Fruit fly (Drosophila melanogaster) whole organism, embryonic: Measurements from ENCODE around the gene retm.

Source experiments
- Ada2b ChIP-seq: fragments of 200-800 bp; sonication (Bioruptor generic); IDR thresholded peaks from 2 replicates; pipeline ENCODE4 v1.3.6; 2022; ENCODE audit warnings: missing biosample characterization, missing genetic modification characterization
- Adf1 ChIP-seq: fragments of 200-800 bp; sonication (Bioruptor generic); IDR thresholded peaks from 2 replicates; pipeline ENCODE4 v1.3.6; 2022; ENCODE audit warnings: missing biosample characterization, missing genetic modification characterization
- Aef1 ChIP-seq: fragments of 200-800 bp; sonication (Bioruptor generic); IDR thresholded peaks from 3 replicates; pipeline ENCODE4 v1.3.6; 2022; ENCODE audit warnings: missing biosample characterization, missing genetic modification characterization
- B-H1 ChIP-seq: fragments of 200-800 bp; sonication (Bioruptor generic); IDR thresholded peaks from 3 replicates; pipeline ENCODE4 v1.3.6; 2022; ENCODE audit warnings: missing biosample characterization, missing genetic modification characterization
- CG1024 ChIP-seq: fragments of 200-800 bp; sonication (Bioruptor generic); IDR thresholded peaks from 2 replicates; pipeline ENCODE4 v1.3.6; 2022; ENCODE audit warnings: missing biosample characterization, missing genetic modification characterization
- CG10274 ChIP-seq: fragments of 200-800 bp; sonication (Bioruptor generic); optimal IDR thresholded peaks from 3 replicates; lab custom pipeline; 2017; ENCODE audit warnings: missing biosample characterization, mild to moderate bottlenecking, missing genetic modification characterization
- CG10654 ChIP-seq: fragments of 200-800 bp; sonication (Bioruptor generic); optimal IDR thresholded peaks from 2 replicates; lab custom pipeline; 2016; ENCODE audit warnings: missing biosample characterization, missing genetic modification characterization
- CG10959 ChIP-seq: fragments of 200-800 bp; sonication (Bioruptor generic); IDR thresholded peaks from 2 replicates; pipeline ENCODE4 v1.3.6; 2022; ENCODE audit warnings: missing biosample characterization, missing genetic modification characterization
- CG11695 ChIP-seq: fragments of 200-800 bp; sonication (Bioruptor generic); IDR thresholded peaks from 3 replicates; pipeline ENCODE4 v1.3.6; 2022; ENCODE audit warnings: missing biosample characterization, missing genetic modification characterization
- CG12071 ChIP-seq: fragments of 200-800 bp; sonication (Bioruptor generic); optimal IDR thresholded peaks from 3 replicates; lab custom pipeline; 2018; ENCODE audit warnings: missing biosample characterization, mild to moderate bottlenecking, missing genetic modification characterization
- CG13296 ChIP-seq: fragments of 200-800 bp; sonication (Bioruptor generic); optimal IDR thresholded peaks from 3 replicates; lab custom pipeline; 2018; ENCODE audit warnings: missing biosample characterization, mild to moderate bottlenecking, missing genetic modification characterization
- CG13775 ChIP-seq: fragments of 200-800 bp; sonication (Bioruptor generic); optimal IDR thresholded peaks from 3 replicates; lab custom pipeline; 2017; ENCODE audit warnings: missing biosample characterization, mild to moderate bottlenecking, missing genetic modification characterization
- CG14441 ChIP-seq: fragments of 200-800 bp; sonication (Bioruptor generic); IDR thresholded peaks from 2 replicates; pipeline ENCODE4 v1.3.6; 2022; ENCODE audit warnings: missing biosample characterization, missing genetic modification characterization
- CG15696 ChIP-seq: fragments of 200-800 bp; sonication (Bioruptor generic); optimal IDR thresholded peaks from 2 replicates; lab custom pipeline; 2019; ENCODE audit warnings: missing biosample characterization, mild to moderate bottlenecking, missing genetic modification characterization, moderate library complexity
- CG17568 ChIP-seq: fragments of 200-800 bp; sonication (Bioruptor generic); optimal IDR thresholded peaks from 2 replicates; lab custom pipeline; 2018; ENCODE audit warnings: missing biosample characterization, mild to moderate bottlenecking, missing genetic modification characterization, moderate library complexity
- CG30431 ChIP-seq: fragments of 200-800 bp; sonication (Bioruptor generic); optimal IDR thresholded peaks from 2 replicates; lab custom pipeline; 2017; ENCODE audit warnings: missing biosample characterization, missing genetic modification characterization
- CG31388 ChIP-seq: fragments of 200-800 bp; sonication (Bioruptor generic); optimal IDR thresholded peaks from 2 replicates; lab custom pipeline; 2016; ENCODE audit warnings: missing biosample characterization, missing genetic modification characterization
- CG3847 ChIP-seq: fragments of 200-800 bp; sonication (Bioruptor generic); IDR thresholded peaks from 2 replicates; pipeline ENCODE4 v1.3.6; 2022; ENCODE audit warnings: missing biosample characterization, missing genetic modification characterization
- CG5953 ChIP-seq: fragments of 200-800 bp; sonication (Bioruptor generic); IDR thresholded peaks from 2 replicates; pipeline ENCODE4 v1.3.6; 2022; ENCODE audit warnings: missing biosample characterization, missing genetic modification characterization
- CG6791 ChIP-seq: fragments of 200-800 bp; sonication (Bioruptor generic); IDR thresholded peaks from 3 replicates; pipeline ENCODE4 v1.3.6; 2022; ENCODE audit warnings: missing biosample characterization, missing genetic modification characterization; ENCODE audit not compliant: partially characterized antibody
- CG7271 ChIP-seq: fragments of 200-800 bp; sonication (Bioruptor generic); optimal IDR thresholded peaks from 2 replicates; lab custom pipeline; 2018; ENCODE audit warnings: missing biosample characterization, mild to moderate bottlenecking, missing genetic modification characterization, moderate library complexity
- CG7786 ChIP-seq: fragments of 200-800 bp; sonication (Bioruptor generic); optimal IDR thresholded peaks from 2 replicates; lab custom pipeline; 2016; ENCODE audit warnings: missing biosample characterization, missing genetic modification characterization
- CG9817 ChIP-seq: fragments of 200-800 bp; sonication (Bioruptor generic); optimal IDR thresholded peaks from 2 replicates; lab custom pipeline; 2018; ENCODE audit warnings: missing biosample characterization, mild to moderate bottlenecking, missing genetic modification characterization, moderate library complexity
- ERR ChIP-seq: fragments of 200-800 bp; sonication (Bioruptor generic); optimal IDR thresholded peaks from 2 replicates; lab custom pipeline; 2016; ENCODE audit warnings: missing biosample characterization, missing genetic modification characterization
- Fer1 ChIP-seq: fragments of 200-800 bp; sonication (Bioruptor generic); optimal IDR thresholded peaks from 2 replicates; lab custom pipeline; 2017; ENCODE audit warnings: missing biosample characterization, mild to moderate bottlenecking, missing genetic modification characterization
- Gug ChIP-seq: fragments of 200-800 bp; sonication (Bioruptor generic); IDR thresholded peaks from 4 replicates; pipeline ENCODE4 v1.3.6; 2022; ENCODE audit warnings: missing biosample characterization, missing genetic modification characterization
- HLH3B ChIP-seq: fragments of 200-800 bp; sonication (Bioruptor generic); IDR thresholded peaks from 2 replicates; pipeline ENCODE4 v1.3.6; 2022; ENCODE audit warnings: missing biosample characterization, missing genetic modification characterization
- Hand ChIP-seq: fragments of 200-800 bp; sonication (Bioruptor generic); optimal IDR thresholded peaks from 2 replicates; lab custom pipeline; 2017; ENCODE audit warnings: mild to moderate bottlenecking, missing biosample characterization, missing genetic modification reagents, missing genetic modification characterization
- Hey ChIP-seq: fragments of 200-800 bp; sonication (Bioruptor generic); optimal IDR thresholded peaks from 3 replicates; lab custom pipeline; 2018; ENCODE audit warnings: missing biosample characterization, mild to moderate bottlenecking, missing genetic modification characterization
- Hr39 ChIP-seq: fragments of >200 bp; optimal IDR thresholded peaks from 2 replicates; lab custom pipeline; 2017
- Med ChIP-seq: fragments of 200-800 bp; sonication (Bioruptor generic); peaks from one replicate; lab custom pipeline; 2016; ENCODE audit warnings: missing biosample characterization, missing genetic modification characterization, mild to moderate bottlenecking, inconsistent platforms, moderate library complexity
- Myb ChIP-seq: fragments of 200-800 bp; sonication (Bioruptor generic); optimal IDR thresholded peaks from 2 replicates; lab custom pipeline; 2016; ENCODE audit warnings: missing biosample characterization, missing genetic modification characterization
- Sin3A ChIP-seq: fragments of >200 bp; optimal IDR thresholded peaks from 2 replicates; lab custom pipeline; 2018
- Sox100B ChIP-seq: fragments of 200-800 bp; sonication (Bioruptor generic); optimal IDR thresholded peaks from 3 replicates; lab custom pipeline; 2018; ENCODE audit warnings: missing biosample characterization, mild to moderate bottlenecking, missing genetic modification characterization
- amos ChIP-seq: fragments of 200-800 bp; sonication (Bioruptor generic); IDR thresholded peaks from 2 replicates; pipeline ENCODE4 v1.3.6; 2022; ENCODE audit warnings: missing biosample characterization, missing genetic modification characterization; ENCODE audit not compliant: partially characterized antibody
- bsh ChIP-seq, 2 experiments: fragments of 200-800 bp; sonication (Bioruptor generic); optimal IDR thresholded peaks; 2 replicates each; lab custom pipeline; 2017 to 2018; ENCODE audit warnings: mild to moderate bottlenecking in 2 of 2, missing biosample characterization in 2 of 2, missing genetic modification characterization in 2 of 2, moderate library complexity in 1 of 2
- cad ChIP-seq: fragments of >200 bp; optimal IDR thresholded peaks from 2 replicates; lab custom pipeline; 2017; ENCODE audit warnings: missing biosample characterization, missing genetic modification characterization
- dimm ChIP-seq: fragments of 200-800 bp; sonication (Bioruptor generic); IDR thresholded peaks from 2 replicates; pipeline ENCODE4 v1.3.6; 2022; ENCODE audit warnings: missing biosample characterization, missing genetic modification characterization
- grn ChIP-seq: fragments of 200-800 bp; sonication (Bioruptor generic); optimal IDR thresholded peaks from 3 replicates; lab custom pipeline; 2017; ENCODE audit warnings: missing biosample characterization, missing genetic modification characterization
- kni ChIP-seq: fragments of 200-800 bp; sonication (Bioruptor generic); optimal IDR thresholded peaks from 3 replicates; lab custom pipeline; 2017; ENCODE audit warnings: mild to moderate bottlenecking, missing biosample characterization, missing genetic modification reagents, missing genetic modification characterization
- luna ChIP-seq: fragments of 200-800 bp; sonication (Bioruptor generic); optimal IDR thresholded peaks from 2 replicates; lab custom pipeline; 2016; ENCODE audit warnings: missing biosample characterization, missing genetic modification characterization
- mirr ChIP-seq: fragments of 200-800 bp; sonication (Bioruptor generic); optimal IDR thresholded peaks from 3 replicates; lab custom pipeline; 2018; ENCODE audit warnings: missing biosample characterization, mild to moderate bottlenecking, missing genetic modification characterization
- mld ChIP-seq: fragments of 200-800 bp; sonication (Bioruptor generic); IDR thresholded peaks from 3 replicates; pipeline ENCODE4 v1.3.6; 2022; ENCODE audit warnings: missing biosample characterization, missing genetic modification characterization; ENCODE audit not compliant: partially characterized antibody
- odd ChIP-seq: fragments of 200-800 bp; sonication (Bioruptor generic); optimal IDR thresholded peaks from 2 replicates; lab custom pipeline; 2017; ENCODE audit warnings: missing biosample characterization, mild to moderate bottlenecking, missing genetic modification characterization
- repo ChIP-seq: fragments of 200-800 bp; sonication (Bioruptor generic); optimal IDR thresholded peaks from 2 replicates; lab custom pipeline; 2016; ENCODE audit warnings: missing biosample characterization, missing genetic modification characterization
- salm ChIP-seq: fragments of 200-800 bp; sonication (Bioruptor generic); optimal IDR thresholded peaks from 2 replicates; lab custom pipeline; 2018; ENCODE audit warnings: missing biosample characterization, mild to moderate bottlenecking, missing genetic modification characterization
- shn ChIP-seq: fragments of 200-800 bp; sonication (Bioruptor generic); optimal IDR thresholded peaks from 3 replicates; lab custom pipeline; 2016; ENCODE audit warnings: missing biosample characterization, missing genetic modification characterization
- sima ChIP-seq: fragments of 200-800 bp; sonication (Bioruptor generic); optimal IDR thresholded peaks from 2 replicates; lab custom pipeline; 2016; ENCODE audit warnings: missing biosample characterization, missing genetic modification characterization
- tll ChIP-seq, 2 experiments: fragments of 200-800 bp in 1 of 2; fragments of >200 bp in 1 of 2; sonication (Bioruptor generic) in 1 of 2; optimal IDR thresholded peaks; 2 replicates each; lab custom pipeline; 2017 to 2019; ENCODE audit warnings: missing biosample characterization in 2 of 2, missing genetic modification characterization in 2 of 2, mild to moderate bottlenecking in 1 of 2, moderate library complexity in 1 of 2
- twi ChIP-seq: fragments of 200-800 bp; optimal IDR thresholded peaks from 2 replicates; lab custom pipeline; 2019; ENCODE audit warnings: missing biosample characterization, mild to moderate bottlenecking, missing genetic modification characterization, moderate library complexity
- wek ChIP-seq: fragments of 200-800 bp; sonication (Bioruptor generic); optimal IDR thresholded peaks from 3 replicates; lab custom pipeline; 2018; ENCODE audit warnings: missing biosample characterization, mild to moderate bottlenecking, missing genetic modification characterization, moderate library complexity

Gene retm

DNA sequence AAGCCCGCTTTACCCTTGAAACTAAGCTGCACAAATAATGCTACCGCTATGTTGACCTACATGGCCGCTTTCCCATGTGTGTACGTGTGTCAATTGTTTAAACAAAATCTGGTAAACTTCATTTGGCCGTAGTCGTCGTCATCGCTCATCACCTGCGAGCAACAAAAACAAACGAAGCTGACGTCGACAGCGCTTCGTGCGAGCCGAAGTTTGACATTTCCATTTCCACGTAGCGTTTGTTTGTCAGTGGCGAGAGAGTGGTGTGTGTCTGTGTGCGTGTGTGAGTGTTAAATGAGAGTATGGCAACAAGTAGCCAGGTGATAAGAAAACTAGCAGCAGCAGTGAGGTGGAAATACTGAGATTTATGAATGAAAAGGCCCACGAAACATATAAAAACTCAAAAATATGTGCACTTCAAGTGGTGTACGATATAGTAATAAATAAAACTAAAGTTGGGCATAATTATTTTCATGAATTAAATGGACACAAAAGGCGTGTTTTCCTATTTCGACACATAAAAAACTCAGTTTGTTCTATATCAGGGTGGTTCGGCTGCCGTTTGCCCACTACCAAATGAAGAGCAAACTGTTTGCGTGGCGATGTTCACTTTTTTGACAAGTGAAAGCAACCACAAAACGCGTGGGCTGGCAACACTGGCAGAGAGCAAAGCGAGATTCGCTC lies 23.6 kb upstream of the retm start (continued):
- TF ChIP-seq CG11695 (GFP tag; lab: Robert Waterston, UW) = peak; percentile 41; the same call in 2 of the 3 replicates
- no peak for TF ChIP-seq mld
- TF ChIP-seq CG3847 (GFP tag; lab: Robert Waterston, UW) = no peak
- TF ChIP-seq CG14441 (GFP tag; lab: Robert Waterston, UW) = no peak
- TF ChIP-seq CG12071 (GFP tag; lab: Kevin White, UChicago) = peak; percentile 80
- peak; percentile 72 for TF ChIP-seq wek (GFP tag; lab: Kevin White, UChicago)
- no peak for TF ChIP-seq HLH3B (GFP tag; lab: Robert Waterston, UW)
- peak; percentile 36 for TF ChIP-seq Sox100B (GFP tag; lab: Kevin White, UChicago)
- TF ChIP-seq repo = no peak
- no peak for TF ChIP-seq luna (GFP tag; lab: Kevin White, UChicago)
- no peak for TF ChIP-seq shn (GFP tag; lab: Kevin White, UChicago)
- no peak for TF ChIP-seq salm (tag; lab: Kevin White, UChicago)
- peak; percentile 88 for TF ChIP-seq mirr (GFP tag; lab: Kevin White, UChicago)
- no peak for TF ChIP-seq ERR (GFP tag; lab: Kevin White, UChicago)
- TF ChIP-seq Aef1 (GFP tag; lab: Robert Waterston, UW) = no peak
- no peak for TF ChIP-seq CG7786 (GFP tag; lab: Kevin White, UChicago)
- TF ChIP-seq bsh (GFP tag; optimal IDR thresholded peaks at IDR 0.05; lab: Kevin White, UChicago) = peak; percentile 11 to 21
- TF ChIP-seq Adf1 (GFP tag; lab: Robert Waterston, UW) = peak; percentile 69
- peak; percentile 85 for TF ChIP-seq Fer1 (GFP tag; lab: Kevin White, UChicago)
- no peak for TF ChIP-seq CG7271 (tag; lab: Kevin White, UChicago)
- no peak for TF ChIP-seq Myb (GFP tag; lab: Kevin White, UChicago)
- peak; percentile 41 for TF ChIP-seq Hey (tag; lab: Kevin White, UChicago)
- TF ChIP-seq Hand (GFP tag; lab: Kevin White, UChicago) = peak; percentile 33
- TF ChIP-seq amos (GFP tag; lab: Robert Waterston, UW) = no peak; the same call in 1 of the 2 replicates
- TF ChIP-seq CG15696 = peak; percentile 19
- peak; percentile 2 for TF ChIP-seq twi
- TF ChIP-seq Hr39 (lab: Kevin White, UChicago) = no peak
- TF ChIP-seq odd (GFP tag; lab: Kevin White, UChicago) = peak; percentile 28
- peak; percentile 75 for TF ChIP-seq CG17568 (GFP tag; lab: Kevin White, UChicago)
- TF ChIP-seq CG13296 (GFP tag; lab: Kevin White, UChicago) = peak; percentile 83
- no peak for TF ChIP-seq cad (GFP tag; lab: Kevin White, UChicago)
- no peak for TF ChIP-seq grn (GFP tag; lab: Kevin White, UChicago)
- no peak for TF ChIP-seq Gug (GFP tag; lab: Robert Waterston, UW)
- TF ChIP-seq dimm (GFP tag; lab: Robert Waterston, UW) = no peak
- TF ChIP-seq CG13775 (GFP tag; lab: Kevin White, UChicago) = no peak
- TF ChIP-seq kni = peak; percentile 70
- TF ChIP-seq B-H1 = no peak; the same call in 2 of the 3 replicates
- no peak for TF ChIP-seq CG10654 (GFP tag; lab: Kevin White, UChicago)
- TF ChIP-seq CG10959 (GFP tag; lab: Robert Waterston, UW) = no peak
- TF ChIP-seq CG9817 (tag; lab: Kevin White, UChicago) = peak; percentile 18
- no peak for TF ChIP-seq CG30431 (GFP tag; lab: Kevin White, UChicago)
- no peak for TF ChIP-seq CG6791 (GFP tag; lab: Robert Waterston, UW)
- TF ChIP-seq CG5953 = no peak
- TF ChIP-seq sima (GFP tag; lab: Kevin White, UChicago) = no peak
- no peak for TF ChIP-seq Sin3A (lab: Kevin White, UChicago)
- TF ChIP-seq tll (GFP tag; optimal IDR thresholded peaks at IDR 0.05; lab: Kevin White, UChicago) = no peak
- TF ChIP-seq Med (GFP tag; lab: Kevin White, UChicago) = peak; percentile 78
- no peak for TF ChIP-seq CG31388
- TF ChIP-seq CG10274 = no peak
- no peak for TF ChIP-seq Ada2b (GFP tag; lab: Robert Waterston, UW)
- TF ChIP-seq CG1024 (GFP tag; lab: Robert Waterston, UW) = no peak
